Fruit fly (Drosophila melanogaster) whole organism, prepupa: ENCODE measurements around the gene CG14253.

Experiments
- Blimp-1 ChIP-seq: fragments of 200-800 bp; sonication (Bioruptor generic); optimal IDR thresholded peaks from 3 replicates; lab custom pipeline; 2017; ENCODE audit warnings: missing biosample characterization, missing genetic modification characterization, mild to moderate bottlenecking, moderate library complexity, missing genetic modification reagents
- Ets96B ChIP-seq: fragments of 200-800 bp; optimal IDR thresholded peaks from 2 replicates; lab custom pipeline; 2019; ENCODE audit warnings: missing biosample characterization, mild to moderate bottlenecking, missing genetic modification characterization, moderate library complexity
- Gug ChIP-seq: fragments of 200-800 bp; sonication (Bioruptor generic); IDR thresholded peaks from 2 replicates; pipeline ENCODE4 v1.3.6; 2022; ENCODE audit warnings: missing biosample characterization, missing genetic modification characterization
- Hr38 ChIP-seq: sonication (Bioruptor generic); optimal IDR thresholded peaks from 2 replicates; lab custom pipeline; 2016; ENCODE audit warnings: missing biosample characterization, missing genetic modification characterization
- Lpt ChIP-seq: fragments of 200-800 bp; sonication (Bioruptor generic); optimal IDR thresholded peaks from 3 replicates; lab custom pipeline; 2016; ENCODE audit warnings: missing biosample characterization, missing genetic modification characterization
- Sox14 ChIP-seq: fragments of 200-800 bp; sonication (Bioruptor generic); optimal IDR thresholded peaks from 3 replicates; lab custom pipeline; 2016; ENCODE audit warnings: missing biosample characterization, missing genetic modification characterization
- Sox15 ChIP-seq: fragments of 200-800 bp; sonication (Bioruptor generic); optimal IDR thresholded peaks from 3 replicates; lab custom pipeline; 2016; ENCODE audit warnings: missing biosample characterization, missing genetic modification characterization
- svp ChIP-seq: fragments of 200-800 bp; sonication (Bioruptor generic); peaks from one replicate; lab custom pipeline; 2016; ENCODE audit warnings: missing biosample characterization, missing genetic modification characterization

dm6 chr3R:26988412-26988981 is 10.2 kb downstream of the CG14253 start, which contains the start of gene CG31075:
- TF ChIP-seq Lpt (GFP tag; lab: Kevin White, UChicago): peak; percentile 68
- TF ChIP-seq svp (GFP tag; lab: Kevin White, UChicago): peak; percentile 96
- TF ChIP-seq Gug (GFP tag; lab: Robert Waterston, UW): peak; percentile 97
- TF ChIP-seq Sox15 (GFP tag; lab: Kevin White, UChicago): peak; percentile 41
- TF ChIP-seq Hr38 (GFP tag; lab: Kevin White, UChicago): no peak
- TF ChIP-seq Ets96B (tag; lab: Kevin White, UChicago): peak; percentile 93
- TF ChIP-seq Blimp-1: peak; percentile 76
- TF ChIP-seq Sox14: peak; percentile 81
